Worm (Caenorhabditis elegans) whole organism, L4 larva: ENCODE measurements around the gene D1005.10.

Experiments
- D1046.2 ChIP-seq: fragments of 200-800 bp; sonication (Bioruptor generic); IDR thresholded peaks from 2 replicates; pipeline ENCODE4 v1.3.6; 2022; ENCODE audit warnings: missing genetic modification characterization, missing compliant biosample characterization
- F44E2.7 ChIP-seq: fragments of 200-800 bp; sonication (Bioruptor generic); IDR thresholded peaks from 2 replicates; pipeline ENCODE4 v2.1.2; 2022; ENCODE audit warnings: missing genetic modification characterization, missing compliant biosample characterization
- T26A8.4 ChIP-seq: fragments of 200-800 bp; sonication (Bioruptor generic); IDR thresholded peaks from 2 replicates; pipeline ENCODE4 v1.3.6; 2022; ENCODE audit warnings: missing genetic modification characterization, missing compliant biosample characterization
- Y105C5A.15 ChIP-seq: fragments of 200-800 bp; sonication (Bioruptor generic); IDR thresholded peaks from 2 replicates; pipeline ENCODE4 v1.3.6; 2022; ENCODE audit warnings: missing genetic modification characterization, missing compliant biosample characterization
- ZK337.2 ChIP-seq: fragments of 200-800 bp; sonication (Bioruptor generic); IDR thresholded peaks from 2 replicates; pipeline ENCODE4 v1.3.6; 2022; ENCODE audit warnings: missing genetic modification reagents, missing genetic modification characterization, missing compliant biosample characterization
- aha-1 ChIP-seq: fragments of 150-350 bp; peaks from one replicate; lab custom pipeline; 2014; ENCODE audit warnings: missing biosample characterization, missing genetic modification characterization
- ama-1 ChIP-seq: fragments of 150-350 bp; optimal IDR thresholded peaks from 2 replicates; lab custom pipeline; 2014; ENCODE audit warnings: inconsistent platforms, mixed read lengths
- ceh-32 ChIP-seq: sonication (generic microtip); optimal IDR thresholded peaks from 2 replicates; lab custom pipeline; 2016; ENCODE audit warnings: mild to moderate bottlenecking, missing genetic modification characterization, missing compliant biosample characterization; ENCODE audit not compliant: poor library complexity
- ceh-44 ChIP-seq: fragments of 200-800 bp; sonication (Bioruptor generic); IDR thresholded peaks from 2 replicates; pipeline ENCODE4 v1.3.6; 2022; ENCODE audit warnings: missing genetic modification reagents, missing genetic modification characterization, missing compliant biosample characterization
- ces-1 ChIP-seq: fragments of 150-350 bp; sonication (generic microtip); optimal IDR thresholded peaks from 4 replicates; lab custom pipeline; 2014; ENCODE audit warnings: missing biosample characterization, missing genetic modification reagents, missing genetic modification characterization
- cey-2 ChIP-seq: sonication (generic microtip); optimal IDR thresholded peaks from 3 replicates; lab custom pipeline; 2017; ENCODE audit warnings: missing genetic modification characterization, mild to moderate bottlenecking, missing compliant biosample characterization, antibody characterized with exemption, borderline replicate concordance; ENCODE audit not compliant: insufficient read depth
- daf-16 ChIP-seq, 3 experiments: sonication (generic microtip); optimal IDR thresholded peaks; 2 replicates each; lab custom pipeline; 2016 to 2017; ENCODE audit warnings: missing genetic modification characterization in 3 of 3, missing genetic modification reagents in 3 of 3, mild to moderate bottlenecking in 2 of 3, missing compliant biosample characterization in 2 of 3, missing biosample characterization in 1 of 3, moderate library complexity in 1 of 3
- daf-19 ChIP-seq: fragments of 200-800 bp; sonication (Bioruptor generic); conservative IDR thresholded peaks from 2 replicates; pipeline ENCODE4 v1.3.6; 2022; ENCODE audit warnings: missing genetic modification characterization, missing compliant biosample characterization
- dmd-6 ChIP-seq: fragments of 200-800 bp; sonication (Bioruptor generic); IDR thresholded peaks from 2 replicates; pipeline ENCODE4 v1.3.6; 2022; ENCODE audit warnings: missing genetic modification reagents, missing genetic modification characterization, missing compliant biosample characterization
- dmd-9 ChIP-seq: fragments of 200-800 bp; sonication (Bioruptor generic); IDR thresholded peaks from 2 replicates; pipeline ENCODE4 v1.3.6; 2022; ENCODE audit warnings: missing genetic modification reagents, missing genetic modification characterization, missing compliant biosample characterization
- dpl-1 ChIP-seq: fragments of 150-350 bp; optimal IDR thresholded peaks from 2 replicates; lab custom pipeline; 2014; ENCODE audit warnings: missing biosample characterization, missing genetic modification reagents, missing genetic modification characterization
- dve-1 ChIP-seq: sonication (generic microtip); optimal IDR thresholded peaks from 2 replicates; lab custom pipeline; 2017; ENCODE audit warnings: antibody characterized with exemption, mild to moderate bottlenecking, missing genetic modification characterization, missing compliant biosample characterization; ENCODE audit not compliant: insufficient read depth
- egl-43 ChIP-seq: fragments of 200-800 bp; sonication (Bioruptor generic); IDR thresholded peaks from 2 replicates; pipeline ENCODE4 v1.3.6; 2022; ENCODE audit warnings: missing genetic modification reagents, missing genetic modification characterization, missing compliant biosample characterization
- fos-1 ChIP-seq: fragments of 150-350 bp; optimal IDR thresholded peaks from 2 replicates; lab custom pipeline; 2014; ENCODE audit warnings: missing biosample characterization, missing genetic modification characterization
- gei-8 ChIP-seq: fragments of 200-800 bp; sonication (Bioruptor generic); optimal IDR thresholded peaks from 2 replicates; lab custom pipeline; 2018; ENCODE audit warnings: mild to moderate bottlenecking, missing genetic modification characterization, missing compliant biosample characterization
- hif-1 ChIP-seq, 2 experiments: sonication (generic microtip); optimal IDR thresholded peaks; 2 replicates each; lab custom pipeline; 2016 to 2017; ENCODE audit warnings: missing compliant biosample characterization in 2 of 2, missing genetic modification characterization in 2 of 2, missing genetic modification reagents in 2 of 2, missing genotype in 2 of 2, mild to moderate bottlenecking in 1 of 2
- hlh-11 ChIP-seq: fragments of 200-800 bp; sonication (Bioruptor generic); optimal IDR thresholded peaks from 2 replicates; lab custom pipeline; 2018; ENCODE audit warnings: mild to moderate bottlenecking, missing genetic modification characterization, missing compliant biosample characterization
- jun-1 ChIP-seq: fragments of 150-350 bp; optimal IDR thresholded peaks from 2 replicates; lab custom pipeline; 2014; ENCODE audit warnings: missing biosample characterization, missing genetic modification reagents, missing genetic modification characterization
- lim-7 ChIP-seq: fragments of 200-800 bp; sonication (Bioruptor generic); IDR thresholded peaks from 2 replicates; pipeline ENCODE4 v1.3.6; 2022; ENCODE audit warnings: missing genetic modification characterization, missing compliant biosample characterization
- lin-15B ChIP-seq: fragments of 150-350 bp; sonication (generic microtip); optimal IDR thresholded peaks from 3 replicates; lab custom pipeline; 2014; ENCODE audit warnings: missing biosample characterization, missing genetic modification characterization
- lin-38 ChIP-seq: fragments of 200-800 bp; sonication (Bioruptor generic); IDR thresholded peaks from 2 replicates; pipeline ENCODE4 v1.3.6; 2022; ENCODE audit warnings: missing genetic modification reagents, missing genetic modification characterization, missing compliant biosample characterization
- lsy-2 ChIP-seq, 2 experiments: fragments of 150-350 bp in 1 of 2; sonication (generic microtip) in 1 of 2; optimal IDR thresholded peaks; 2 replicates each; lab custom pipeline; 2014 to 2017; ENCODE audit warnings: missing biosample characterization in 2 of 2, missing genetic modification characterization in 2 of 2
- mdl-1 ChIP-seq, 2 experiments: fragments of 150-350 bp in 1 of 2; sonication (generic microtip) in 1 of 2; optimal IDR thresholded peaks; 2 replicates each; lab custom pipeline; 2014 to 2017; ENCODE audit warnings: missing biosample characterization in 2 of 2, missing genetic modification characterization in 2 of 2
- nhr-11 ChIP-seq: fragments of 150-350 bp; optimal IDR thresholded peaks from 2 replicates; lab custom pipeline; 2014; ENCODE audit warnings: missing biosample characterization, missing genetic modification characterization
- nhr-25 ChIP-seq: sonication (generic microtip); optimal IDR thresholded peaks from 2 replicates; lab custom pipeline; 2017; ENCODE audit warnings: missing genetic modification characterization, mild to moderate bottlenecking, missing compliant biosample characterization, antibody characterized with exemption, moderate library complexity, borderline replicate concordance; ENCODE audit not compliant: insufficient read depth
- nhr-28 ChIP-seq: fragments of 150-350 bp; optimal IDR thresholded peaks from 2 replicates; lab custom pipeline; 2014; ENCODE audit warnings: missing biosample characterization, missing genetic modification characterization
- nhr-41 ChIP-seq: fragments of 200-800 bp; sonication (Bioruptor generic); IDR thresholded peaks from 2 replicates; pipeline ENCODE4 v1.3.6; 2022; ENCODE audit warnings: missing genetic modification reagents, missing genetic modification characterization, missing compliant biosample characterization
- nhr-77 ChIP-seq: fragments of 150-350 bp; optimal IDR thresholded peaks from 2 replicates; lab custom pipeline; 2014; ENCODE audit warnings: missing biosample characterization, missing genetic modification characterization
- spr-1 ChIP-seq: sonication (generic microtip); optimal IDR thresholded peaks from 2 replicates; lab custom pipeline; 2016; ENCODE audit warnings: mild to moderate bottlenecking, missing genetic modification characterization, missing compliant biosample characterization
- tag-97 ChIP-seq: fragments of 200-800 bp; sonication (Bioruptor generic); IDR thresholded peaks from 2 replicates; pipeline ENCODE4 v1.3.6; 2022; ENCODE audit warnings: missing genetic modification characterization, missing compliant biosample characterization
- unc-130 ChIP-seq: sonication (generic microtip); optimal IDR thresholded peaks from 2 replicates; lab custom pipeline; 2016; ENCODE audit warnings: missing genetic modification reagents, missing genetic modification characterization, missing compliant biosample characterization
- vab-7 ChIP-seq: fragments of 200-800 bp; sonication (Bioruptor generic); IDR thresholded peaks from 2 replicates; pipeline ENCODE4 v1.3.6; 2022; ENCODE audit warnings: missing genetic modification reagents, missing genetic modification characterization, missing compliant biosample characterization
- zag-1 ChIP-seq: fragments of 150-350 bp; optimal IDR thresholded peaks from 2 replicates; lab custom pipeline; 2014; ENCODE audit warnings: missing biosample characterization, missing genetic modification characterization
- ztf-7 ChIP-seq: fragments of 150-350 bp; optimal IDR thresholded peaks from 2 replicates; lab custom pipeline; 2014; ENCODE audit warnings: missing biosample characterization, missing genetic modification characterization

D1005.10 gene

DNA sequence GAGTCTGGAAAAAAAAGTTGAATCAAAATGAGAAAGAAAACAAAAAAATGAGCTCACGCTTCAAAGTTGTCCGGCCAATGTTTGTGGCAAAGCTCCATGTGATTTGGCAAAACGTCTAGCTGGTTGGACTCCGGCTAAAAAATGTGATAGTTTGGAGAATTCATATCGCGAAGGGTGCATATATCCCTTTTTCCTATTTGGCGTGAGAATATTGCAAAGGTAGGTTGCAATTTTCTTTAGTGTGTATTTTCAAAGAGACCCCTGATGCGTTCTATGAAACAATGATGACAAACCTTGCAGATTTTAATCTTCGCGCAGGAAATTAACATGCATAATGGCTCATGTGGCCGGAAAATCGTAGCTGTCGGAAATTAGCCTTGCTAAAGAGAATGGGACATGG lies 6.2 kb upstream of the D1005.10 start (continued):
- 0 out of 2 replicates have a peak, but pooled peaks have one; percentile 55 for TF ChIP-seq T26A8.4 (GFP tag; lab: Robert Waterston, UW)
- peak in 1 of 2 experiments; percentile 46 for TF ChIP-seq lsy-2 (tag; optimal IDR thresholded peaks at IDR 0.05; lab: Kevin White, UChicago)
- no peak for TF ChIP-seq lin-15B (tag; lab: Kevin White, UChicago)
- no peak for TF ChIP-seq nhr-11 (tag; lab: Kevin White, UChicago)
- TF ChIP-seq mdl-1 (tag; optimal IDR thresholded peaks at IDR 0.05; lab: Kevin White, UChicago) = no peak
- TF ChIP-seq hlh-11 (tag; lab: Kevin White, UChicago) = peak; percentile 12
- TF ChIP-seq nhr-77 (tag; lab: Kevin White, UChicago) = no peak
- no peak for TF ChIP-seq tag-97 (GFP tag; lab: Robert Waterston, UW)
- no peak for TF ChIP-seq nhr-28
- TF ChIP-seq dmd-9 (GFP tag; lab: Robert Waterston, UW) = no peak
- TF ChIP-seq dpl-1 (GFP tag; lab: Kevin White, UChicago) = no peak
- no peak for TF ChIP-seq lim-7 (GFP tag; lab: Robert Waterston, UW)
- no peak for TF ChIP-seq fos-1
- TF ChIP-seq spr-1 = no peak
- no peak for TF ChIP-seq ceh-44 (GFP tag; lab: Robert Waterston, UW)
- no peak for TF ChIP-seq hif-1 (tag; optimal IDR thresholded peaks at IDR 0.05; lab: Kevin White, UChicago)
- peak; percentile 1 for TF ChIP-seq jun-1 (tag; lab: Kevin White, UChicago)
- no peak for TF ChIP-seq dve-1 (tag; lab: Kevin White, UChicago)
- TF ChIP-seq ztf-7 (tag; lab: Kevin White, UChicago) = no peak
- TF ChIP-seq F44E2.7 (GFP tag; lab: Robert Waterston, UW) = no peak
- no peak for TF ChIP-seq ZK337.2
- TF ChIP-seq cey-2 (tag; lab: Kevin White, UChicago) = no peak
- TF ChIP-seq Y105C5A.15 (GFP tag; lab: Robert Waterston, UW) = no peak
- no peak for TF ChIP-seq zag-1 (tag; lab: Kevin White, UChicago)
- no peak for TF ChIP-seq nhr-25
- TF ChIP-seq daf-19 (GFP tag; lab: Robert Waterston, UW) = no peak
- TF ChIP-seq lin-38 (GFP tag; lab: Robert Waterston, UW) = no peak
- 0 out of 2 replicates have a peak, but pooled peaks have one; percentile 21 for TF ChIP-seq egl-43 (GFP tag; lab: Robert Waterston, UW)
- no peak for TF ChIP-seq ces-1 (GFP tag; lab: Kevin White, UChicago)
- no peak for TF ChIP-seq vab-7 (GFP tag; lab: Robert Waterston, UW)
- no peak for TF ChIP-seq ama-1
- no peak for TF ChIP-seq D1046.2
- TF ChIP-seq unc-130 (GFP tag; lab: Kevin White, UChicago) = no peak
- TF ChIP-seq dmd-6 (GFP tag; lab: Robert Waterston, UW) = 0 out of 2 replicates have a peak, but pooled peaks have one; percentile 12
- TF ChIP-seq gei-8 (GFP tag; lab: Kevin White, UChicago) = no peak
- TF ChIP-seq, all 104 proteins: peak for 13

DNA sequence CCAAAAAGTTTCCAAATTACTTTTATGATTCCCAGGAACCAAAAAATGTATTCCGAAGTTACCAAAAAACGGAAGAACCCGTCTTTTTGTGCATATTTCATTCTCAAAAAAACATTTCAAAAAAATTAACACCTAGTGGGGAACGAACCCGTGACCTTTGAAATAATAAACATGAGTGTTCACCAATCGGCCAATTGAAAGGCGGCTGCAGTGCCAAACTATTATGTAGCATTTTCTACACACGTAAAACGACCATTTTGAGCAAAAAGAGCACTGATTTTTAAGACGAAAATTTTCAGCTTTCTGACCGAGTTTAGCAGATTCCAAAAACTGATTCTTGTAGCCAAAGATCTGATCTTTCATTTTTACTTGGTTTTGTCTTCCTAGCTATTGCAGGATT lies 5.1 kb upstream of the D1005.10 start:
- peak; percentile 45; the same call in 1 of the 2 replicates for TF ChIP-seq egl-43 (GFP tag; lab: Robert Waterston, UW)
- no peak for TF ChIP-seq fos-1
- no peak for TF ChIP-seq nhr-41
- no peak for TF ChIP-seq lin-38 (GFP tag; lab: Robert Waterston, UW)
- TF ChIP-seq aha-1 (tag; lab: Kevin White, UChicago) = peak; percentile 77
- no peak for TF ChIP-seq ceh-32 (tag; lab: Kevin White, UChicago)
- TF ChIP-seq daf-16 (GFP tag; optimal IDR thresholded peaks at IDR 0.05; lab: Kevin White, UChicago) = no peak
- TF ChIP-seq daf-16 (tag; optimal IDR thresholded peaks at IDR 0.05; lab: Kevin White, UChicago) = peak; percentile 8
